Fruit fly (Drosophila melanogaster): Measurements from ENCODE around the gene CG7016.

DNA sequence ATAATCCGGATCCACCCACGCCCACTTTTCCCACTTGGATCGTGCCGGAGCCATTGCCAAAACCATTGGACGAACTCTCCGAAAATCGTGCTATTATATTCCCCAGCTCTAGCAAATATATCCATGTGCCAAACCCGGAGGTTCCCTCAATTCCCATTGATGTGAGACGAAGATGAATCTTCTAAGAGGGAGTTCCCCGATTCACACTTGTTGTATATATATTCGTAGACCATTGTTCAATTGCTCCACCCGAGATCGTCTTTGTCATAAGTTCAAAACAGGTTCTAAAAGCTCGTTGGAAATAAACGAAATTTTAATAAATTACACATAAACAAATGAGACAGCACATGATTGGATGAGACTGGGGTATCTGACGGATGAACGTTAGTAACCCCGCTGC lies 1.2 kb downstream of the CG7016 start:
- TF ChIP-seq psq (optimal IDR thresholded peaks at IDR 0.05) (no peak), ttk (optimal IDR thresholded peaks at IDR 0.05) (no peak), h (optimal IDR thresholded peaks at IDR 0.05) (no peak)

Measured in Kc167 (cell line).